Fruit fly (Drosophila melanogaster) whole organism: ENCODE measurements around the gene CG10035.

ENCODE experiments used
- CG8478 ChIP-seq: fragments of >200 bp; optimal IDR thresholded peaks from 2 replicates; lab custom pipeline; 2018; ENCODE audit warnings: inconsistent platforms
- Dll ChIP-seq: fragments of >200 bp; optimal IDR thresholded peaks from 2 replicates; lab custom pipeline; 2017
- EcR ChIP-seq, 2 experiments: fragments of >200 bp; optimal IDR thresholded peaks; 2 replicates each; lab custom pipeline; 2017; ENCODE audit warnings: missing biosample characterization in 2 of 2, missing genetic modification characterization in 2 of 2, missing genetic modification reagents in 2 of 2
- pan ChIP-seq: fragments of >200 bp; optimal IDR thresholded peaks from 2 replicates; lab custom pipeline; 2017
- psq ChIP-seq: fragments of >200 bp; optimal IDR thresholded peaks from 2 replicates; lab custom pipeline; 2017
- usp ChIP-seq: fragments of >200 bp; optimal IDR thresholded peaks from 2 replicates; lab custom pipeline; 2017; ENCODE audit warnings: missing biosample characterization, missing genetic modification characterization, mixed read lengths

The CG10035 gene

DNA sequence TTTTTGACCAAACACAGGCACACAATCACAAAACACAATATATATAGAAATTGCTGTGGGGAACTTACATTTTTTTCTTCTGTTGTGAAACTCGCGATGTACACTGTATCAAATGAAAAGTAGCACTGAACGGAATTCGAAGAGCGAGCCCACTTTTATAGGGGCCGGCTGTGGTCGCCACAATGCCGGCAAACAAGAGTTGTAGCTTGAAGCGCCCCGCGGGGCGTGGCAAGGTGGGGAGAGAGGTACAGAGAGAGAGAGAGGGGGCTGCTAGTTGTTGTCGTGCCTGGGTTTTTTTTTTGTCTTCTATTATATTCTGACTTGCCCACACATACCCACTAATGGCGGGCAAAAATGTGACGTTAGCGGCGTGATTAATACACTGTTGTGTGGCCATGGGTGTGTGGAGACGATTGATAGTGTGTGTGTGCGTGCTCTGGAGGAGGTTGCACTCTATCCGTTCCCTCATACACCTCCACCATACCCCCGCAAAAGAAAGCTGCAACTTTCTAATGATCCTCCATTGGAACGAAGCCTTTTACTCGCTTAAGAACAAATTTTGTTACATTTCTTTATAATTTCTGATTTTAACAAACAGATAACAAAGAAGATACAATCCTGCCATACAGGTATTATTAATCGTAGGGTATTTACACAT is 13.2 kb downstream of the CG10035 start, which contains the start of gene GstD1:
Gene GstD1 (minus strand): TSS at position 134 of the 658 bp plus-strand sequence.
- TF ChIP-seq Dll (lab: Kevin White, UChicago) (no peak), EcR (GFP tag; optimal IDR thresholded peaks at IDR 0.05; lab: Kevin White, UChicago) (peak in 1 of 2 experiments; percentile 4)

DNA sequence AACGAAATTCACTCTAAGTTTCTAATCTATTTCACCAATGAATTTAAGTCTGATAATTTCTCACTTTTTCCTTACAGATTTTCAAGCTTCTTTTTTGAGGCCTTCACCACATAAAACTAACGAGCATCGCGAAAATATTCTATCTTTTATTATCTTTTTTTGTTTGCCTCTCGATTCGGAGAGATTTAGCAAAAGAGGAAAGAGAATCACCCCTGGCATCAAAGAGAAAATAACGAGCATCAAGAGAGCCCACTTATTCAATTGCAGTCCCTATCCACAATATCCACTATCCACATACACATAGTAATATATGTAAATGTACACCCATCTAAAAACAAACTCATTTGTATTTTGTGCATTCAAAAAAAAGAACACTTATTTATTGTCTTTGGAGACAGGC is 15.0 kb downstream of the CG10035 start, which contains the start of gene GstD9:
Gene GstD9 (minus strand): TSS at position 101 of the 400 bp plus-strand sequence.
- no peak for TF ChIP-seq CG8478
- TF ChIP-seq psq (lab: Kevin White, UChicago), result no peak
- TF ChIP-seq Dll (lab: Kevin White, UChicago), result no peak
- no peak for TF ChIP-seq usp (GFP tag; lab: Kevin White, UChicago)
- TF ChIP-seq pan (lab: Kevin White, UChicago), result no peak
- no peak for TF ChIP-seq EcR (GFP tag; optimal IDR thresholded peaks at IDR 0.05; lab: Kevin White, UChicago)

dm6 chr3R:12365887-12366286 is 16.6 kb downstream of the CG10035 start:
- TF ChIP-seq psq (lab: Kevin White, UChicago) (no peak), CG8478 (no peak), Dll (lab: Kevin White, UChicago) (no peak), usp (GFP tag; lab: Kevin White, UChicago) (no peak), pan (lab: Kevin White, UChicago) (no peak)

- TF ChIP-seq CG8478 (no peak), Dll (lab: Kevin White, UChicago) (no peak), pan (lab: Kevin White, UChicago) (no peak), psq (lab: Kevin White, UChicago) (no peak), usp (GFP tag; lab: Kevin White, UChicago) (no peak), EcR (GFP tag; optimal IDR thresholded peaks at IDR 0.05; lab: Kevin White, UChicago) (no peak)
Observed at dm6 chr3R:12365264-12365840, 17.1 kb downstream of the CG10035 start, which contains the start of gene GstD10. GstD10 (minus strand) TSS chr3R:12365735.

- TF ChIP-seq pan (lab: Kevin White, UChicago), result no peak
Observed at dm6 chr3R:12364580-12364979, 17.9 kb downstream of the CG10035 start, which contains the start of gene Tim17a1. Tim17a1 (minus strand) TSS chr3R:12364680.

- TF ChIP-seq psq (lab: Kevin White, UChicago), result no peak
- no peak for TF ChIP-seq pan (lab: Kevin White, UChicago)
- TF ChIP-seq CG8478, result no peak
- no peak for TF ChIP-seq usp (GFP tag; lab: Kevin White, UChicago)
- no peak for TF ChIP-seq Dll (lab: Kevin White, UChicago)
- no peak for TF ChIP-seq EcR (GFP tag; optimal IDR thresholded peaks at IDR 0.05; lab: Kevin White, UChicago)
Observed at dm6 chr3R:12363544-12363943, 18.9 kb downstream of the CG10035 start.

- no peak for TF ChIP-seq psq (lab: Kevin White, UChicago)
- TF ChIP-seq EcR (GFP tag; optimal IDR thresholded peaks at IDR 0.05; lab: Kevin White, UChicago), result no peak
- no peak for TF ChIP-seq usp (GFP tag; lab: Kevin White, UChicago)
- no peak for TF ChIP-seq pan (lab: Kevin White, UChicago)
- TF ChIP-seq CG8478, result no peak
- no peak for TF ChIP-seq Dll (lab: Kevin White, UChicago)
Observed at dm6 chr3R:12361962-12362497, 20.5 kb downstream of the CG10035 start.

DNA sequence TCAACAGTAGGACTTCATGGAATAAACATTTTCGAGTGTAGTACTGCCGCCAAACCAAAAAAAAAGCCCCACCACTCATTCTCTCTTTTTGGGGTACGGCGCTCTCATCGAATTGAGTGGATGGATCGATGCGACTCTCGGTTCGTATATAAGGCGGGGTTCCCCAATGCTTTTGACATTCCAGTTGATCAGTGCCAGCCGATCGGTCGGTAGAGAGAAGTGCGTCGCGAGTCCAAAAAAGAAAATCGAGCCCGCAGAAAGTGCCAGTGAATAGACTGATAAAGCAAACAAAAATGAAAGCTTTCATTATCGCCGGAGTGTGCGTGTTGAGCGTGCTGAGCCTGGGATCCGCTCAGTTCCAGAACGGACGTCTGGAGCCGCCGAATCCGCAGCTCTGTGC is 22.7 kb downstream of the CG10035 start, which contains the start of gene CG4115:
Gene CG4115 (plus strand): TSS at position 172 of the 400 bp plus-strand sequence.
- TF ChIP-seq usp (GFP tag; lab: Kevin White, UChicago) (no peak), Dll (lab: Kevin White, UChicago) (no peak), psq (lab: Kevin White, UChicago) (no peak), pan (lab: Kevin White, UChicago) (no peak), EcR (GFP tag; optimal IDR thresholded peaks at IDR 0.05; lab: Kevin White, UChicago) (no peak), CG8478 (no peak)

DNA sequence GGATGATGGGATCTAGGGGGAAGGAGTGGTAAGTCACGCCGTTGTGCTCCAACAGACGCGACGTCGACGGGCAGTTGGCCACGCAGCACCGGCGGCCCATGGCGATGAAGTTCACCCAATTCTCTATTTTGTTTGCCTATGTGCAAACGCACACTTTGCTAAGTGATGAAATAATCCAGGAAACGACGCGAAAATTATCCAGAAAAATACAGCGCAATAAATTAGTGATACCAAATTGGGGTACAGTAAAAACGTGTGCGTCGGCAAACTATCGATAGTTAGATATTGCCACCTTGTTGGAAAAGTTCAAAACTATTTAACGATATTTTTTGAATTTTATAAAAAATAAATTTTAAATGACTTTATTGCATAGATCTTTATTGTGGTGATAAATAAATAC is 26.4 kb downstream of the CG10035 start, which contains the start of gene MBD-R2:
Gene MBD-R2 (minus strand): TSS at position 222 of the 400 bp plus-strand sequence.
- TF ChIP-seq usp (GFP tag; lab: Kevin White, UChicago) (no peak), pan (lab: Kevin White, UChicago) (no peak), CG8478 (no peak), psq (lab: Kevin White, UChicago) (no peak), Dll (lab: Kevin White, UChicago) (no peak)

DNA sequence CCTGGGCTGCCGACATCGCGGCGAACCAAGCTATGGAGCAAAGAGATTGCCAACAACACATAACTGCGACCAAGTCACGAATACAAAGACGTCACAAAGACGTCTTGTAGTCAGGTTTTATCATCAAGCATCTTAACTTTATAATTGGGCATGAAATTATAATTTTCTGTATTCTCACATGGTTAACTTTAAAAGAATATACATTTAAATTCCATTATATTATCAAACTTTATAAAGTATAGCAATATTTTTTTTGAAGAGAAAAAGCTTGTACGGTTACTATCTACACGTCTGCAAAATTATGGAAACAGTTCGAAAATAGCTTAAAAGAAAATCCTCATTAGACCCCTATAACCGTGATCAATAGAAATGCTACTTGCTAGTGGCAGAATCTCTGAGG is 30.5 kb downstream of the CG10035 start, which contains the start of gene CG10041:
Gene CG10041 (minus strand): TSS at position 101 of the 400 bp plus-strand sequence.
- TF ChIP-seq EcR (GFP tag; optimal IDR thresholded peaks at IDR 0.05; lab: Kevin White, UChicago) (no peak), pan (lab: Kevin White, UChicago) (no peak), psq (lab: Kevin White, UChicago) (no peak), usp (GFP tag; lab: Kevin White, UChicago) (no peak), CG8478 (no peak), Dll (lab: Kevin White, UChicago) (no peak)

- TF ChIP-seq usp (GFP tag; lab: Kevin White, UChicago), result no peak
- no peak for TF ChIP-seq Dll (lab: Kevin White, UChicago)
- TF ChIP-seq pan (lab: Kevin White, UChicago), result no peak
- no peak for TF ChIP-seq psq (lab: Kevin White, UChicago)
- no peak for TF ChIP-seq CG8478
- TF ChIP-seq EcR (GFP tag; optimal IDR thresholded peaks at IDR 0.05; lab: Kevin White, UChicago), result no peak
Observed at dm6 chr3R:12350497-12350896, 32.0 kb downstream of the CG10035 start, which contains the start of gene CG10038. CG10038 (minus strand) TSS chr3R:12350644.
